Fruit fly (Drosophila melanogaster): ENCODE results near the gene RpL9.
A peak's percentile ranks its signal among the peaks of the same experiment; 100 is the strongest.

Gene RpL9

DNA sequence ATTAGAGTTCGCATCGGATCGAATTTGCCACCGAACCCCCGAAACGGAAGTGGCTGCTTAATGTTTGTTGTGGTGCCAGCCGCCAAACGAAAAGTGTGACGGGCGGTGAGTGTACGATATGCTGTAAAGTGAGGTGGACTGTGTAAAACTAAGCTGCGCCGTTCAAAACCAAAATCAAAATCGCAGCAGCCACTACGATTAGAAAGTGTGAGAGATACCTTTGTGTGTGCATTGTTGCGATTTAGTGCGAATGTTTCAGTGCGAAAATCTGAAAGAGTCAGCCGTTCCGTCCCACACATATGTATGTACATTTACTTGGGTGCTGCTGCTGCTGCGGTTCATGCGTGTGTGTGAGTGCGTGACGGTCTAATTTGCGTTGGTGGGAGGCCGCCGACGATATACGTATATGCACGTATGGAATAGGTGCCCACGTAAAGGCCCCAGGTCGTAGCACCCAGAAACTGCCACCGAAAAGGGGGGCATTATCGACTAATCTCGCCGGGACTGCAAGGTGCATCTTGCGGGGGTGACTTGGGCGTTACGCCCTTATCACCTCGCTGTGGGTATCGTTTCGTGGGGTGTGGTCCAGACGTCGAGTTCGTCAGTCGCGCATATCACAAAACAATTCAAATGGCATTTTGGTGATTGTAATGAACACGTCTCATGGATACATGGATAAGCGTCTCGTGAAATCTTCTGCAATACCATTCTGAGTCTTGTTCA is 27.0 kb downstream of the RpL9 start:
- TF ChIP-seq ci (GFP tag; IDR thresholded peaks at IDR 0.05) (peak; percentile 59; the same call in 2 of the 3 replicates), CG10147 (GFP tag; optimal IDR thresholded peaks at IDR 0.05) (no peak), CG2678 (tag; optimal IDR thresholded peaks at IDR 0.05) (no peak), CG3407 (GFP tag; optimal IDR thresholded peaks at IDR 0.05) (no peak), HmgD (GFP tag; optimal IDR thresholded peaks at IDR 0.05) (no peak), CG15514 (GFP tag; optimal IDR thresholded peaks at IDR 0.05) (no peak), CG17385 (GFP tag; optimal IDR thresholded peaks at IDR 0.05) (no peak), Chrac-16 (GFP tag; optimal IDR thresholded peaks at IDR 0.05) (no peak), CG18764 (GFP tag; optimal IDR thresholded peaks at IDR 0.05) (no peak), CG6765 (GFP tag; optimal IDR thresholded peaks at IDR 0.05) (peak; percentile 32), CG6813 (GFP tag; optimal IDR thresholded peaks at IDR 0.05) (no peak), CG1529 (GFP tag; optimal IDR thresholded peaks at IDR 0.05) (no peak), CG6683 (GFP tag; optimal IDR thresholded peaks at IDR 0.05) (no peak), CG10431 (GFP tag; optimal IDR thresholded peaks at IDR 0.05) (no peak), seq (GFP tag; IDR thresholded peaks at IDR 0.05) (no peak), Bgb (GFP tag; IDR thresholded peaks at IDR 0.05; ENCODE audit: partially characterized antibody) (0 out of 2 replicates have a peak, but pooled peaks have one; percentile 25), hkb (optimal IDR thresholded peaks at IDR 0.05) (no peak), hkb (GFP tag; IDR thresholded peaks at IDR 0.05) (no peak), Lim3 (GFP tag; IDR thresholded peaks at IDR 0.05) (no peak), mirr (GFP tag; optimal IDR thresholded peaks at IDR 0.05) (no peak), scrt (GFP tag; optimal IDR thresholded peaks at IDR 0.05) (no peak), Bteb2 (GFP tag; optimal IDR thresholded peaks at IDR 0.05) (no peak), CG4617 (GFP tag; optimal IDR thresholded peaks at IDR 0.05; ENCODE audit: borderline replicate concordance) (peak; percentile 69), HLHmδ (GFP tag; optimal IDR thresholded peaks at IDR 0.05) (no peak), CG17328 (GFP tag; IDR thresholded peaks at IDR 0.05) (no peak), CG7745 (tag; optimal IDR thresholded peaks at IDR 0.05) (no peak), CG2202 (tag; optimal IDR thresholded peaks at IDR 0.05) (no peak), Asciz (GFP tag; optimal IDR thresholded peaks at IDR 0.05) (no peak), ara (GFP tag; IDR thresholded peaks at IDR 0.05) (no peak), CG9932 (GFP tag; IDR thresholded peaks at IDR 0.05) (no peak), Nf-YA (GFP tag; IDR thresholded peaks at IDR 0.05) (no peak), oc (tag; optimal IDR thresholded peaks at IDR 0.05) (no peak), Neu2 (GFP tag; optimal IDR thresholded peaks at IDR 0.05; ENCODE audit: borderline replicate concordance) (no peak), CG3163 (GFP tag; optimal IDR thresholded peaks at IDR 0.05) (no peak), CG14860 (GFP tag; IDR thresholded peaks at IDR 0.05; ENCODE audit: partially characterized antibody) (no peak), CG9876 (GFP tag; optimal IDR thresholded peaks at IDR 0.05) (no peak), Bdp1 (GFP tag; optimal IDR thresholded peaks at IDR 0.05) (no peak), CoRest (tag; optimal IDR thresholded peaks at IDR 0.05) (no peak), Hr39 (optimal IDR thresholded peaks at IDR 0.05) (no peak), sqz (GFP tag; optimal IDR thresholded peaks at IDR 0.05) (no peak), btn (GFP tag; optimal IDR thresholded peaks at IDR 0.05) (no peak), Hsf (GFP tag; optimal IDR thresholded peaks at IDR 0.05) (no peak), tx (GFP tag; optimal IDR thresholded peaks at IDR 0.05) (no peak), Doc3 (GFP tag; IDR thresholded peaks at IDR 0.05; ENCODE audit: partially characterized antibody) (no peak), fd64A (GFP tag; optimal IDR thresholded peaks at IDR 0.05) (no peak), PHDP (tag; optimal IDR thresholded peaks at IDR 0.05) (no peak), CG10654 (GFP tag; optimal IDR thresholded peaks at IDR 0.05) (no peak), tio (GFP tag; optimal IDR thresholded peaks at IDR 0.05) (no peak), CG14710 (tag; optimal IDR thresholded peaks at IDR 0.05) (no peak), disco-r (GFP tag; optimal IDR thresholded peaks at IDR 0.05) (no peak)

Data from whole organism, embryonic.